Worm (Caenorhabditis elegans): ENCODE data around the gene F10C1.1.

- TF ChIP-seq lin-11 (tag; optimal IDR thresholded peaks at IDR 0.05) = no peak
- TF ChIP-seq fkh-6 (tag; optimal IDR thresholded peaks at IDR 0.05) = no peak
- TF ChIP-seq pag-3 (tag; optimal IDR thresholded peaks at IDR 0.05; ENCODE audit: borderline replicate concordance) = no peak
- TF ChIP-seq pha-4 (tag; optimal IDR thresholded peaks at IDR 0.05) = no peak
- TF ChIP-seq ceh-34 (tag; optimal IDR thresholded peaks at IDR 0.05) = no peak
- TF ChIP-seq ttx-3 (tag; optimal IDR thresholded peaks at IDR 0.05) = no peak
- TF ChIP-seq rnt-1 (tag; optimal IDR thresholded peaks at IDR 0.05) = no peak
- TF ChIP-seq ets-4 (tag; optimal IDR thresholded peaks at IDR 0.05) = no peak
- TF ChIP-seq ceh-24 (tag; optimal IDR thresholded peaks at IDR 0.05) = no peak
- no peak for TF ChIP-seq elt-2 (tag; optimal IDR thresholded peaks at IDR 0.05)
- no peak for TF ChIP-seq sox-4 (tag; optimal IDR thresholded peaks at IDR 0.05)
- TF ChIP-seq ama-1 (optimal IDR thresholded peaks at IDR 0.05) = no peak
- TF ChIP-seq ceh-9 (tag; optimal IDR thresholded peaks at IDR 0.05) = no peak
Measured at ce11 chrII:5805303-5805702, 31.3 kb downstream of the F10C1.1 start, which contains the start of gene K05F1.10.
